Worm (Caenorhabditis elegans): ENCODE data around the gene C16C10.2.

- no peak for TF ChIP-seq B0261.1 (tag; optimal IDR thresholded peaks at IDR 0.05)
- TF ChIP-seq madf-8 (GFP tag; conservative IDR thresholded peaks at IDR 0.05): no peak
- no peak for TF ChIP-seq F10E7.11 (tag; optimal IDR thresholded peaks at IDR 0.05)
- TF ChIP-seq T26A5.8 (tag; optimal IDR thresholded peaks at IDR 0.05): no peak
- TF ChIP-seq ets-4 (GFP tag; optimal IDR thresholded peaks at IDR 0.05): no peak
- TF ChIP-seq lsy-27 (tag; optimal IDR thresholded peaks at IDR 0.05; ENCODE audit: borderline replicate concordance, insufficient read depth): no peak
- no peak for TF ChIP-seq unc-130 (GFP tag; optimal IDR thresholded peaks at IDR 0.05)
- no peak for TF ChIP-seq let-607 (tag; optimal IDR thresholded peaks at IDR 0.05)
- TF ChIP-seq K12H6.12 (tag; optimal IDR thresholded peaks at IDR 0.05): no peak
- no peak for TF ChIP-seq ztf-18 (tag; optimal IDR thresholded peaks at IDR 0.05)
- no peak for TF ChIP-seq nfya-1 (tag; optimal IDR thresholded peaks at IDR 0.05; ENCODE audit: borderline replicate concordance, insufficient read depth)
Observed at ce11 chrIII:4137180-4137579, 41.3 kb downstream of the C16C10.2 start.
